Fruit fly (Drosophila melanogaster) whole organism, adult: ENCODE results near the gene dib.
A peak's percentile ranks its signal among the peaks of the same experiment; 100 is the strongest.

Experiments
- CG11617 ChIP-seq: fragments of 200-800 bp; sonication (Bioruptor generic); optimal IDR thresholded peaks from 2 replicates; lab custom pipeline; 2017; ENCODE audit warnings: mild to moderate bottlenecking, missing biosample characterization, missing genetic modification reagents, missing genetic modification characterization
- CG12768 ChIP-seq: fragments of 200-800 bp; sonication (Bioruptor generic); optimal IDR thresholded peaks from 2 replicates; lab custom pipeline; 2017; ENCODE audit warnings: missing biosample characterization, missing genetic modification characterization, mild to moderate bottlenecking, moderate library complexity, missing genetic modification reagents
- CG14711 ChIP-seq: fragments of 200-800 bp; sonication (Bioruptor generic); optimal IDR thresholded peaks from 2 replicates; lab custom pipeline; 2018; ENCODE audit warnings: missing biosample characterization, mild to moderate bottlenecking, missing genetic modification characterization, moderate library complexity
- CG1620 ChIP-seq: fragments of 200-800 bp; sonication (Bioruptor generic); optimal IDR thresholded peaks from 2 replicates; lab custom pipeline; 2016; ENCODE audit warnings: missing biosample characterization, missing genetic modification characterization
- CG33017 ChIP-seq: fragments of 200-800 bp; sonication (Bioruptor generic); optimal IDR thresholded peaks from 2 replicates; lab custom pipeline; 2018; ENCODE audit warnings: missing biosample characterization, mild to moderate bottlenecking, missing genetic modification characterization, moderate library complexity
- CG5204 ChIP-seq: fragments of 200-800 bp; sonication (Bioruptor generic); optimal IDR thresholded peaks from 2 replicates; lab custom pipeline; 2016; ENCODE audit warnings: missing biosample characterization, missing genetic modification characterization
- CG7045 ChIP-seq: fragments of 200-800 bp; sonication (Bioruptor generic); optimal IDR thresholded peaks from 2 replicates; lab custom pipeline; 2017; ENCODE audit warnings: missing biosample characterization, mild to moderate bottlenecking, missing genetic modification characterization
- CG7101 ChIP-seq: fragments of 200-800 bp; sonication (Bioruptor generic); optimal IDR thresholded peaks from 2 replicates; lab custom pipeline; 2018; ENCODE audit warnings: missing biosample characterization, mild to moderate bottlenecking, missing genetic modification characterization, moderate library complexity
- Clk ChIP-seq: fragments of 200-800 bp; sonication (Bioruptor generic); optimal IDR thresholded peaks from 2 replicates; lab custom pipeline; 2017; ENCODE audit warnings: missing biosample characterization, missing genetic modification characterization
- Crg-1 ChIP-seq: fragments of 200-800 bp; sonication (Bioruptor generic); optimal IDR thresholded peaks from 2 replicates; lab custom pipeline; 2016; ENCODE audit warnings: missing biosample characterization, missing genetic modification characterization
- Hr96 ChIP-seq: fragments of 200-800 bp; sonication (Bioruptor generic); optimal IDR thresholded peaks from 2 replicates; lab custom pipeline; 2016; ENCODE audit warnings: missing biosample characterization, missing genetic modification characterization
- Mnt ChIP-seq: fragments of 200-800 bp; sonication (Bioruptor generic); optimal IDR thresholded peaks from 2 replicates; lab custom pipeline; 2016; ENCODE audit warnings: missing biosample characterization, mild to moderate bottlenecking, missing genetic modification characterization
- bab1 ChIP-seq: fragments of 200-800 bp; sonication (Bioruptor generic); optimal IDR thresholded peaks from 3 replicates; lab custom pipeline; 2019; ENCODE audit warnings: missing biosample characterization, mild to moderate bottlenecking, missing genetic modification characterization, moderate library complexity
- cic ChIP-seq: fragments of 200-800 bp; sonication (Bioruptor generic); optimal IDR thresholded peaks from 2 replicates; lab custom pipeline; 2017; ENCODE audit warnings: missing biosample characterization, mild to moderate bottlenecking, missing genetic modification characterization, moderate library complexity
- cnc ChIP-seq, 2 experiments: fragments of >200 bp; optimal IDR thresholded peaks; 2 replicates each; lab custom pipeline; 2017
- kay ChIP-seq: fragments of 200-800 bp; sonication (Bioruptor generic); peaks from one replicate; lab custom pipeline; 2016; ENCODE audit warnings: missing biosample characterization, missing genetic modification characterization, borderline replicate concordance
- ovo ChIP-seq: fragments of 200-800 bp; sonication (Bioruptor generic); optimal IDR thresholded peaks from 2 replicates; lab custom pipeline; 2016; ENCODE audit warnings: missing biosample characterization, missing genetic modification characterization
- pad ChIP-seq: fragments of 200-800 bp; sonication (Bioruptor generic); optimal IDR thresholded peaks from 3 replicates; lab custom pipeline; 2017; ENCODE audit warnings: missing biosample characterization, missing genetic modification characterization, mild to moderate bottlenecking, moderate library complexity, missing genetic modification reagents
- tj ChIP-seq: fragments of 200-800 bp; sonication (Bioruptor generic); optimal IDR thresholded peaks from 3 replicates; lab custom pipeline; 2017; ENCODE audit warnings: missing biosample characterization, mild to moderate bottlenecking, missing genetic modification characterization, moderate library complexity
- toe ChIP-seq: fragments of 200-800 bp; sonication (Bioruptor generic); optimal IDR thresholded peaks from 2 replicates; lab custom pipeline; 2016; ENCODE audit warnings: missing biosample characterization, missing genetic modification characterization

dib gene

DNA sequence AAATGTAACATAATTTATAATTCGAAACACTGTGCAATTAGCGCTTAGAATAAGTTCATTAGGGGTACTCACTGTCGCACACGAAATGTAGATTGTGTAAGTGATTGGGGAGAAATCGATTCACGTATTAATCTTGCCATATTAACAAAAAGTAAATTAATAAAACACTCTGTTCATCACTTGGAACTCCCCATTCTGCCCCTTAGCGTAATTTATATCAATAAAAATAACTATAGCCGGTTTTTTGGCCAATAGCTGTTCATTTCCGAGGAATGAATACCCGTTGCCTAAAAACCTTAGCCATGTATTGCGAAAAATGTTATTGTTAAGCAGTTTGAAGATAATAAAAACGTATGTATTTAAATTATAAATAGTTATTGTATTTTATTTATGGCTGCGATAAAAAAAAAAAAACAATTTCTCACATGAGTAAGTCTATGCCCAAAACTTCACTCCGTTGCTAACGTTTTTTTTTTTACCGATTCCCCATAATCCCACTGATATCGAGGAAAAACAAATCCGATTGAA, 2.7 kb upstream of the dib start, which contains the start of gene Ugt305A1:
Ugt305A1 (plus strand) TSS at position 478 of the 528 bp plus-strand sequence.
- TF ChIP-seq kay (GFP tag; lab: Kevin White, UChicago) = no peak
- peak; percentile 30 for TF ChIP-seq CG5204 (GFP tag; lab: Kevin White, UChicago)
- peak; percentile 6 for TF ChIP-seq CG7101

DNA sequence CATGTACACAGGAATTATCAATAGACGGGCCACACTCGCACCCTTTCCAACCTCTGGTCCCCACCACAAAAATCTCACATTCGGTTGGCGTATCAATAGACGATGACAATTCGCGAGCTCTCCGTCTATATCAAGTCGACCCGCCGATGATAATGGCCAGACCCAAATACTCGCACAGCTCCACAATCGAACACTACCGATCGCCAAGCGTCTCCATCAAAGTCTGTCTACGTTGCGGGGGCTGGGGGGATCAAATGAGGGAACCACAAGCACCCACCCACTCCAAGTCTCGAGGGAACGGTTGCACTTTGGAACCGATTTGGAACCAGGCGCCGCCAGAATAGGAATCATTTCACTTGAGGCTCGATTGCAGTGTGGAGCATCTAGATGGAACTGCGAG, 6.3 kb downstream of the dib start:
- TF ChIP-seq CG12768 (GFP tag; lab: Kevin White, UChicago) = peak; percentile 83
- no peak for TF ChIP-seq bab1 (GFP tag; lab: Kevin White, UChicago)
- TF ChIP-seq toe = peak; percentile 0
- TF ChIP-seq kay (GFP tag; lab: Kevin White, UChicago) = peak; percentile 82
- no peak for TF ChIP-seq pad (GFP tag; lab: Kevin White, UChicago)
- peak; percentile 61 for TF ChIP-seq Mnt (GFP tag; lab: Kevin White, UChicago)
- no peak for TF ChIP-seq Crg-1 (GFP tag; lab: Kevin White, UChicago)
- TF ChIP-seq CG14711 = no peak
- no peak for TF ChIP-seq CG11617 (GFP tag; lab: Kevin White, UChicago)
- no peak for TF ChIP-seq Clk (GFP tag; lab: Kevin White, UChicago)
- peak; percentile 26 for TF ChIP-seq Hr96 (GFP tag; lab: Kevin White, UChicago)
- TF ChIP-seq ovo = no peak
- no peak for TF ChIP-seq CG7101
- TF ChIP-seq cic (GFP tag; lab: Kevin White, UChicago) = peak; percentile 88
- TF ChIP-seq CG5204 (GFP tag; lab: Kevin White, UChicago) = no peak
- TF ChIP-seq tj (GFP tag; lab: Kevin White, UChicago) = no peak
- TF ChIP-seq CG33017 (tag; lab: Kevin White, UChicago) = no peak
- TF ChIP-seq CG7045 = no peak
- TF ChIP-seq cnc (optimal IDR thresholded peaks at IDR 0.05; lab: Kevin White, UChicago) = no peak
- no peak for TF ChIP-seq CG1620 (GFP tag; lab: Kevin White, UChicago)

DNA sequence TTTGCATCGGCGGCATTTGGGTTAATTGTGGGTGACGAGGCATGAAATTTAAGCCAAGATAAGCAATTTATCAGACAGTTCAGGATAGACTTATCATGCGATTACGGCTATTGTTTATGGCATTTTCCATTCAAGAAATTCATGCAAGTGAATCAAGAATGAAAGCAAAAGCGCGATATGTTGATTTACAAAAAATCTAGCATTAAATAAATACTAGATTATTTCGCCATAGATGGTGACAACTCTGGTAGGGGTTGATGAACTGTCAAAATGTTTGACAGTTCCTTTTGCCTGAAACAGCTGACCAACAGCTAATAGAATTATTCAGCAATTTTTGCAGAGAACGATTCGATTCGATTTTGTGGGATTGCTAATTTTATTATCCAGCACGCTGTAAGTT, 7.0 kb downstream of the dib start, which contains the start of gene CG32259:
CG32259 (plus strand) TSS at position 301 of the 400 bp plus-strand sequence.
- no peak for TF ChIP-seq cnc (optimal IDR thresholded peaks at IDR 0.05; lab: Kevin White, UChicago)
- no peak for TF ChIP-seq CG7045
- TF ChIP-seq toe = no peak
- no peak for TF ChIP-seq pad (GFP tag; lab: Kevin White, UChicago)
- TF ChIP-seq CG1620 (GFP tag; lab: Kevin White, UChicago) = no peak
- TF ChIP-seq bab1 (GFP tag; lab: Kevin White, UChicago) = no peak
- TF ChIP-seq kay (GFP tag; lab: Kevin White, UChicago) = peak; percentile 33
- no peak for TF ChIP-seq Hr96 (GFP tag; lab: Kevin White, UChicago)
- TF ChIP-seq CG5204 (GFP tag; lab: Kevin White, UChicago) = no peak
- no peak for TF ChIP-seq CG33017 (tag; lab: Kevin White, UChicago)
- no peak for TF ChIP-seq CG11617 (GFP tag; lab: Kevin White, UChicago)
- TF ChIP-seq ovo = no peak
- peak; percentile 83 for TF ChIP-seq tj (GFP tag; lab: Kevin White, UChicago)
- no peak for TF ChIP-seq Mnt (GFP tag; lab: Kevin White, UChicago)
- no peak for TF ChIP-seq Crg-1 (GFP tag; lab: Kevin White, UChicago)
- peak; percentile 42 for TF ChIP-seq CG14711
- TF ChIP-seq Clk (GFP tag; lab: Kevin White, UChicago) = no peak

DNA sequence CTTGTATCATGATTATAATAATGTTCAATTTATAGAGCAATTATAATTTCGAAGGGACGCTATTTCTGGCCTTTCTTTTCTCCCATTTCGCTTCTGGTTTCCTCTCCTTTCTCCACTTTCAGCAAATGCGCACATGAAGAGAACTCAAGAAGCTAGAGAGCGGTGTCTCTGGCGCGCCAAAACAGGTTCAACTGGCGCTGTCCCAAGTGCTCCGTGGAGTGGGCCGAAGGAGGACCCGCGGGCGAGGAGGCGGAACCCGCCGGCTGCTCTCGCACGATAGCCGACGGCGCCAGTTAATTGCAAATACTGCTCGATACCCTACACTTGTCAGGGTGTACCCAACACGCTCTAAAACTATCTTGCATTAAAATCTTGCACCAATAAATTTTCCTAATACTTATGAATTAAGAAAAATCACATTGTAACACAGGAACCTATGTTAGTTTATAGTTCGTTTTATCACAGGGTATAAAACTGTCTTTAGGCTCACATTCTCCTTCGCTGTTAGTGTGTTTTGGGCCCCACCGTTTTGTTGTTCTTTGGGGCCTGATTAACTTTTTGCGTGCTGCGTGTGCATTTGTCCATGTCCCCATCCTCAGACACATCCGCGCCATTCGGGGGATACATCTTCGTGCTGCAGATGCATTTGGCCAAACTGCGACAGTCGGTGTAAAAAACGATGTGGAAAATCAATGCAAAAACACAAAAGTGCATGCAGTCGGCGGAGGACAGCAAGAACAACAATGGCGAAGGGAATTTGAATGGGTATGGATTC, 8.3 kb downstream of the dib start:
- no peak for TF ChIP-seq CG5204 (GFP tag; lab: Kevin White, UChicago)
- TF ChIP-seq tj (GFP tag; lab: Kevin White, UChicago) = peak; percentile 17
- TF ChIP-seq pad (GFP tag; lab: Kevin White, UChicago) = no peak
- TF ChIP-seq CG1620 (GFP tag; lab: Kevin White, UChicago) = no peak
- peak; percentile 26 for TF ChIP-seq kay (GFP tag; lab: Kevin White, UChicago)
- no peak for TF ChIP-seq Clk (GFP tag; lab: Kevin White, UChicago)
- TF ChIP-seq toe = no peak
- TF ChIP-seq cic (GFP tag; lab: Kevin White, UChicago) = peak; percentile 1
- no peak for TF ChIP-seq Crg-1 (GFP tag; lab: Kevin White, UChicago)
- TF ChIP-seq Hr96 (GFP tag; lab: Kevin White, UChicago) = peak; percentile 19
- no peak for TF ChIP-seq ovo
- peak; percentile 74 for TF ChIP-seq CG12768 (GFP tag; lab: Kevin White, UChicago)
- no peak for TF ChIP-seq Mnt (GFP tag; lab: Kevin White, UChicago)
- TF ChIP-seq CG7045 = no peak
- no peak for TF ChIP-seq cnc (optimal IDR thresholded peaks at IDR 0.05; lab: Kevin White, UChicago)
- peak; percentile 82 for TF ChIP-seq CG7101
- no peak for TF ChIP-seq CG11617 (GFP tag; lab: Kevin White, UChicago)
- peak; percentile 47 for TF ChIP-seq bab1 (GFP tag; lab: Kevin White, UChicago)
- TF ChIP-seq CG14711 = peak; percentile 76
- TF ChIP-seq CG33017 (tag; lab: Kevin White, UChicago) = peak; percentile 81

DNA sequence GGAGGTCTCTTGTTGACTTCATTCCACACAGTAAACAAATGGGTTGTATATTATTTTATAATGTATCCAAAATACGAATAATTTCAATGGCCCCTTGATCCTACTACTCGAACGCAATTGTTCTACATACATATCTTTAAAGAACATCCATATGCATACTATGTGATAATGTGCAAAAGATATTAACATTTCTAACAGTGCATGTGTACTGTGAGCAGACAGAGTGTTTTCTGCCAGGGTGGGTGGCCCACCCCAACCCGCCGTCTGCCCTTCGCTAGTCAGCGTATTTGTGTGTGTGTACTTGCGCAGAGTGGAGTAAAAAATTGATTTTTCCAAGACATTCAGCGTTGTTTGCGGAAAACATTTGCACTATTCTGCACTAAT, 8.9 kb downstream of the dib start:
- TF ChIP-seq CG1620 (GFP tag; lab: Kevin White, UChicago) (peak; percentile 9), CG5204 (GFP tag; lab: Kevin White, UChicago) (peak; percentile 82), Crg-1 (GFP tag; lab: Kevin White, UChicago) (peak; percentile 1), ovo (no peak), CG12768 (GFP tag; lab: Kevin White, UChicago) (peak; percentile 43), CG7101 (peak; percentile 52), CG33017 (tag; lab: Kevin White, UChicago) (peak; percentile 22), CG7045 (peak; percentile 66), cic (GFP tag; lab: Kevin White, UChicago) (no peak), Hr96 (GFP tag; lab: Kevin White, UChicago) (no peak), toe (peak; percentile 72), CG11617 (GFP tag; lab: Kevin White, UChicago) (peak; percentile 10), Clk (GFP tag; lab: Kevin White, UChicago) (peak; percentile 41), bab1 (GFP tag; lab: Kevin White, UChicago) (no peak), CG14711 (peak; percentile 72)
